Fruit fly (Drosophila melanogaster) whole organism: ENCODE measurements around the gene Jon65Ai.

ENCODE experiments used
- Dll ChIP-seq: fragments of >200 bp; optimal IDR thresholded peaks from 2 replicates; lab custom pipeline; 2017
- EcR ChIP-seq, 2 experiments: fragments of >200 bp; optimal IDR thresholded peaks; 2 replicates each; lab custom pipeline; 2017; ENCODE audit warnings: missing biosample characterization in 2 of 2, missing genetic modification characterization in 2 of 2, missing genetic modification reagents in 2 of 2

DNA sequence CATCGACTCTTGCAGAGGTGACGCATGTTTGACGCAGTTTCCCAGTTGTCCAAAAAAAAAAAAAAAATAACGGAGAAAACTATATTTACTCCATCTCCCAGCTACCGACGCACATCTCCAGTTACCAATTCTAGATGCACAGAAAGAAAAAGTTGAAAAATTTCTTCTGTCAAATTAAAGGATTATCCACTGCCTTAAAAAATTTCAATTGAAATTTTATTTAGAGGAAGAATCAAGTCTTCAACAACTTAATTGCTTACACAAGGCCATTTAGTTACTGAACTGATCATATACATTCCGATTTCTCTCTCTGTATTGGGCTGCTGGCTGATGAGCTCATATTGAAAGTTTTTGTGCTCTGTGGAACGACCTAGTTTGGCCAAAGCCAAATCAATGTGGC is 31.7 kb upstream of the Jon65Ai start:
- TF ChIP-seq Dll (lab: Kevin White, UChicago), result no peak
- no peak for TF ChIP-seq EcR (GFP tag; optimal IDR thresholded peaks at IDR 0.05; lab: Kevin White, UChicago)
